Worm (Caenorhabditis elegans) whole organism, L1 larva: ENCODE measurements around the gene Y54E2A.9.

Source experiments
- C04F5.9 ChIP-seq: sonication (generic microtip); optimal IDR thresholded peaks from 2 replicates; lab custom pipeline; 2016; ENCODE audit warnings: missing genetic modification characterization, missing compliant biosample characterization
- C16A3.4 ChIP-seq: fragments of 150-350 bp; optimal IDR thresholded peaks from 2 replicates; lab custom pipeline; 2014; ENCODE audit warnings: missing biosample characterization, missing genetic modification characterization
- C34B4.2 ChIP-seq: sonication (generic microtip); optimal IDR thresholded peaks from 2 replicates; lab custom pipeline; 2017; ENCODE audit warnings: mild to moderate bottlenecking, missing genetic modification characterization, missing compliant biosample characterization
- F16B12.6 ChIP-seq: fragments of 150-350 bp; optimal IDR thresholded peaks from 2 replicates; lab custom pipeline; 2014; ENCODE audit warnings: missing biosample characterization, missing genetic modification characterization
- Y116A8C.19 ChIP-seq: sonication (generic microtip); optimal IDR thresholded peaks from 2 replicates; lab custom pipeline; 2016; ENCODE audit warnings: missing compliant biosample characterization, missing genetic modification characterization, borderline replicate concordance
- aly-2 ChIP-seq: fragments of 150-350 bp; optimal IDR thresholded peaks from 2 replicates; lab custom pipeline; 2014; ENCODE audit warnings: missing biosample characterization, missing genetic modification characterization
- blmp-1 ChIP-seq: fragments of 150-350 bp; optimal IDR thresholded peaks from 2 replicates; lab custom pipeline; 2014; ENCODE audit warnings: missing biosample characterization, missing genetic modification characterization
- ceh-63 ChIP-seq: fragments of 200-800 bp; sonication (Bioruptor generic); optimal IDR thresholded peaks from 2 replicates; lab custom pipeline; 2018; ENCODE audit warnings: mild to moderate bottlenecking, missing genetic modification characterization, missing compliant biosample characterization
- ceh-88 ChIP-seq: fragments of 200-800 bp; sonication (Bioruptor generic); IDR thresholded peaks from 2 replicates; pipeline ENCODE4 v1.3.6; 2022; ENCODE audit warnings: missing genetic modification characterization, missing compliant biosample characterization
- dpl-1 ChIP-seq, 3 experiments: fragments of 150-350 bp in 2 of 3; sonication (generic microtip) in 1 of 3; optimal IDR thresholded peaks; 2 replicates each; lab custom pipeline; 2014 to 2017; ENCODE audit warnings: missing biosample characterization in 3 of 3, missing genetic modification characterization in 3 of 3, missing genetic modification reagents in 3 of 3
- dsc-1 ChIP-seq: sonication (generic microtip); optimal IDR thresholded peaks from 2 replicates; lab custom pipeline; 2016; ENCODE audit warnings: mild to moderate bottlenecking, missing genetic modification characterization, missing compliant biosample characterization
- egl-13 ChIP-seq: sonication (generic microtip); optimal IDR thresholded peaks from 2 replicates; lab custom pipeline; 2016; ENCODE audit warnings: missing genotype, missing genetic modification reagents, missing genetic modification characterization, missing compliant biosample characterization
- elt-2 ChIP-seq: sonication (generic microtip); optimal IDR thresholded peaks from 2 replicates; lab custom pipeline; 2016; ENCODE audit warnings: missing genetic modification characterization, mild to moderate bottlenecking, inconsistent platforms, missing compliant biosample characterization, missing genetic modification reagents
- elt-3 ChIP-seq, 6 experiments: fragments of 150-350 bp in 1 of 6; sonication (generic microtip); optimal IDR thresholded peaks; 2 replicates each; lab custom pipeline; 2017 to 2018; ENCODE audit warnings: missing biosample characterization in 6 of 6, missing genetic modification characterization in 6 of 6, inconsistent platforms in 1 of 6
- ets-5 ChIP-seq: fragments of 200-800 bp; sonication (Bioruptor generic); IDR thresholded peaks from 2 replicates; pipeline ENCODE4 v1.3.6; 2022; ENCODE audit warnings: missing genetic modification characterization, missing compliant biosample characterization
- fkh-8 ChIP-seq: sonication (generic microtip); optimal IDR thresholded peaks from 2 replicates; lab custom pipeline; 2016; ENCODE audit warnings: mild to moderate bottlenecking, missing genetic modification characterization, missing compliant biosample characterization
- fos-1 ChIP-seq: fragments of 150-350 bp; optimal IDR thresholded peaks from 2 replicates; lab custom pipeline; 2014; ENCODE audit warnings: missing biosample characterization, missing genetic modification characterization
- hlh-4 ChIP-seq: sonication (generic microtip); optimal IDR thresholded peaks from 2 replicates; lab custom pipeline; 2016; ENCODE audit warnings: mild to moderate bottlenecking, missing genetic modification characterization, missing compliant biosample characterization
- irx-1 ChIP-seq: sonication (generic microtip); optimal IDR thresholded peaks from 2 replicates; lab custom pipeline; 2016; ENCODE audit warnings: missing genetic modification characterization, missing compliant biosample characterization
- isw-1 ChIP-seq: fragments of 200-800 bp; sonication (Bioruptor generic); IDR thresholded peaks from 2 replicates; pipeline ENCODE4 v1.3.6; 2022; ENCODE audit warnings: missing genetic modification characterization, missing compliant biosample characterization
- lin-13 ChIP-seq: fragments of 150-350 bp; optimal IDR thresholded peaks from 2 replicates; lab custom pipeline; 2014; ENCODE audit warnings: missing biosample characterization, missing genetic modification reagents, missing genetic modification characterization
- lin-14 ChIP-seq: fragments of 200-800 bp; sonication (Bioruptor generic); optimal IDR thresholded peaks from 2 replicates; lab custom pipeline; 2018; ENCODE audit warnings: mild to moderate bottlenecking, missing genetic modification characterization, moderate library complexity, missing compliant biosample characterization
- lin-15B ChIP-seq: fragments of 150-350 bp; sonication (generic microtip); optimal IDR thresholded peaks from 3 replicates; lab custom pipeline; 2014; ENCODE audit warnings: missing biosample characterization, missing genetic modification characterization
- lin-35 ChIP-seq, 2 experiments: fragments of 150-350 bp; optimal IDR thresholded peaks; 2 replicates each; lab custom pipeline; 2014; ENCODE audit warnings: missing biosample characterization in 2 of 2, missing genetic modification characterization in 2 of 2, missing genetic modification reagents in 2 of 2
- lin-39 ChIP-seq: fragments of 150-350 bp; optimal IDR thresholded peaks from 2 replicates; lab custom pipeline; 2014; ENCODE audit warnings: missing biosample characterization, missing genetic modification reagents, missing genetic modification characterization
- lir-3 ChIP-seq: sonication (generic microtip); optimal IDR thresholded peaks from 2 replicates; lab custom pipeline; 2016; ENCODE audit warnings: mild to moderate bottlenecking, missing genetic modification characterization, moderate library complexity, missing compliant biosample characterization; ENCODE audit not compliant: poor library complexity
- mab-9 ChIP-seq: fragments of 200-800 bp; sonication (Bioruptor generic); IDR thresholded peaks from 2 replicates; pipeline ENCODE4 v1.3.6; 2022; ENCODE audit warnings: missing genetic modification reagents, missing genetic modification characterization, missing compliant biosample characterization
- mdl-1 ChIP-seq, 2 experiments: fragments of 150-350 bp; optimal IDR thresholded peaks; 2 replicates each; lab custom pipeline; 2014 to 2017; ENCODE audit warnings: missing biosample characterization in 2 of 2, missing genetic modification characterization in 2 of 2, inconsistent platforms in 1 of 2
- mef-2 ChIP-seq: fragments of 150-350 bp; optimal IDR thresholded peaks from 2 replicates; lab custom pipeline; 2014; ENCODE audit warnings: missing biosample characterization, missing genetic modification characterization
- mep-1 ChIP-seq: fragments of 150-350 bp; optimal IDR thresholded peaks from 2 replicates; lab custom pipeline; 2014; ENCODE audit warnings: missing biosample characterization, missing genetic modification characterization
- nhr-12 ChIP-seq: sonication (generic microtip); optimal IDR thresholded peaks from 2 replicates; lab custom pipeline; 2017; ENCODE audit warnings: missing biosample characterization, missing genetic modification characterization
- nhr-19 ChIP-seq: fragments of 200-800 bp; sonication (Bioruptor generic); conservative IDR thresholded peaks from 2 replicates; pipeline ENCODE4 v1.3.6; 2022; ENCODE audit warnings: missing genetic modification characterization, missing compliant biosample characterization
- nhr-20 ChIP-seq: sonication (generic microtip); optimal IDR thresholded peaks from 2 replicates; lab custom pipeline; 2016; ENCODE audit warnings: mild to moderate bottlenecking, missing genetic modification characterization, missing compliant biosample characterization
- nhr-237 ChIP-seq: fragments of 150-350 bp; optimal IDR thresholded peaks from 2 replicates; lab custom pipeline; 2014; ENCODE audit warnings: missing biosample characterization, missing genetic modification characterization
- nhr-28 ChIP-seq: fragments of 150-350 bp; optimal IDR thresholded peaks from 2 replicates; lab custom pipeline; 2014; ENCODE audit warnings: missing biosample characterization, missing genetic modification characterization
- nhr-47 ChIP-seq: sonication (generic microtip); optimal IDR thresholded peaks from 2 replicates; lab custom pipeline; 2016; ENCODE audit warnings: mild to moderate bottlenecking, missing genetic modification characterization, moderate library complexity, missing compliant biosample characterization
- nhr-71 ChIP-seq: sonication (generic microtip); optimal IDR thresholded peaks from 2 replicates; lab custom pipeline; 2016; ENCODE audit warnings: mild to moderate bottlenecking, missing genetic modification characterization, moderate library complexity, missing compliant biosample characterization
- nhr-76 ChIP-seq: sonication (generic microtip); optimal IDR thresholded peaks from 2 replicates; lab custom pipeline; 2017; ENCODE audit warnings: missing biosample characterization, missing genetic modification characterization
- nhr-84 ChIP-seq: sonication (generic microtip); optimal IDR thresholded peaks from 2 replicates; lab custom pipeline; 2017; ENCODE audit warnings: missing biosample characterization, missing genetic modification characterization
- nhr-85 ChIP-seq: sonication (generic microtip); peaks from one replicate; lab custom pipeline; 2016; ENCODE audit warnings: missing genetic modification characterization, inconsistent platforms, missing compliant biosample characterization
- nhr-90 ChIP-seq: sonication (generic microtip); optimal IDR thresholded peaks from 2 replicates; lab custom pipeline; 2016; ENCODE audit warnings: mild to moderate bottlenecking, missing genetic modification characterization, missing compliant biosample characterization; ENCODE audit not compliant: poor library complexity
- pax-3 ChIP-seq: fragments of 200-800 bp; sonication (Bioruptor generic); optimal IDR thresholded peaks from 2 replicates; lab custom pipeline; 2018; ENCODE audit warnings: mild to moderate bottlenecking, missing genetic modification characterization, moderate library complexity, missing compliant biosample characterization
- rnt-1 ChIP-seq: sonication (generic microtip); optimal IDR thresholded peaks from 2 replicates; lab custom pipeline; 2016; ENCODE audit warnings: mild to moderate bottlenecking, missing genetic modification characterization, moderate library complexity, missing compliant biosample characterization
- sox-4 ChIP-seq: sonication (generic microtip); optimal IDR thresholded peaks from 2 replicates; lab custom pipeline; 2016; ENCODE audit warnings: missing genetic modification characterization, missing compliant biosample characterization
- sptf-1 ChIP-seq: fragments of 150-350 bp; optimal IDR thresholded peaks from 2 replicates; lab custom pipeline; 2014; ENCODE audit warnings: missing biosample characterization, missing genetic modification characterization
- sup-37 ChIP-seq: fragments of 200-800 bp; sonication (Bioruptor generic); optimal IDR thresholded peaks from 2 replicates; lab custom pipeline; 2018; ENCODE audit warnings: mild to moderate bottlenecking, missing genetic modification characterization, missing compliant biosample characterization
- swsn-7 ChIP-seq: sonication (generic microtip); optimal IDR thresholded peaks from 2 replicates; lab custom pipeline; 2016; ENCODE audit warnings: missing genetic modification characterization, missing compliant biosample characterization
- tbx-2 ChIP-seq: sonication (generic microtip); optimal IDR thresholded peaks from 2 replicates; lab custom pipeline; 2016; ENCODE audit warnings: missing genetic modification characterization, missing compliant biosample characterization
- unc-30 ChIP-seq: sonication (generic microtip); optimal IDR thresholded peaks from 2 replicates; lab custom pipeline; 2017; ENCODE audit warnings: missing biosample characterization, missing genetic modification characterization
- unc-62 ChIP-seq: fragments of 150-350 bp; optimal IDR thresholded peaks from 2 replicates; lab custom pipeline; 2014; ENCODE audit warnings: missing biosample characterization, missing genetic modification reagents, missing genetic modification characterization
- unc-98 ChIP-seq: fragments of 200-800 bp; sonication (Bioruptor generic); IDR thresholded peaks from 2 replicates; pipeline ENCODE4 v1.3.6; 2022; ENCODE audit warnings: missing genetic modification characterization, missing compliant biosample characterization
- zag-1 ChIP-seq: fragments of 150-350 bp; optimal IDR thresholded peaks from 2 replicates; lab custom pipeline; 2014; ENCODE audit warnings: missing biosample characterization, missing genetic modification characterization
- ztf-11 ChIP-seq, 2 experiments: sonication (generic microtip); optimal IDR thresholded peaks; 2 replicates each; lab custom pipeline; 2016 to 2017; ENCODE audit warnings: missing genetic modification characterization in 2 of 2, missing biosample characterization in 1 of 2, missing compliant biosample characterization in 1 of 2
- ztf-4 ChIP-seq: fragments of 150-350 bp; optimal IDR thresholded peaks from 2 replicates; lab custom pipeline; 2014; ENCODE audit warnings: missing biosample characterization, missing genetic modification characterization

Gene Y54E2A.9

ce11 chrII:14822419-14822818, 36.6 kb upstream of the Y54E2A.9 start:
- TF ChIP-seq aly-2 (tag; lab: Kevin White, UChicago) (no peak), zag-1 (tag; lab: Kevin White, UChicago) (no peak), mdl-1 (tag; optimal IDR thresholded peaks at IDR 0.05; lab: Kevin White, UChicago) (peak in 1 of 2 experiments; percentile 80), ets-5 (GFP tag; lab: Robert Waterston, UW) (no peak), nhr-84 (tag; lab: Kevin White, UChicago) (no peak), ztf-4 (peak; percentile 47), nhr-237 (peak; percentile 43), C34B4.2 (tag; lab: Kevin White, UChicago) (no peak), nhr-20 (tag; lab: Kevin White, UChicago) (peak; percentile 96), nhr-90 (tag; lab: Kevin White, UChicago) (peak; percentile 93), dpl-1 (GFP tag; optimal IDR thresholded peaks at IDR 0.05; lab: Kevin White, UChicago) (peak; percentile 43 to 64 (median 46)), elt-3 (tag; optimal IDR thresholded peaks at IDR 0.05; lab: Kevin White, UChicago) (peak in 2 of 6 experiments; percentile 34 to 81), sptf-1 (no peak), egl-13 (tag; lab: Kevin White, UChicago) (no peak), unc-62 (GFP tag; lab: Kevin White, UChicago) (no peak), irx-1 (peak; percentile 57), lir-3 (tag; lab: Kevin White, UChicago) (peak; percentile 73), lin-14 (GFP tag; lab: Kevin White, UChicago) (peak; percentile 91), nhr-19 (GFP tag; lab: Robert Waterston, UW) (peak; percentile 70), lin-39 (no peak), nhr-28 (tag; lab: Kevin White, UChicago) (peak; percentile 35), C04F5.9 (tag; lab: Kevin White, UChicago) (peak; percentile 20), isw-1 (GFP tag; lab: Robert Waterston, UW) (no peak), mep-1 (tag; lab: Kevin White, UChicago) (peak; percentile 73), unc-30 (tag; lab: Kevin White, UChicago) (no peak), fkh-8 (tag; lab: Kevin White, UChicago) (no peak), Y116A8C.19 (tag; lab: Kevin White, UChicago) (no peak), blmp-1 (peak; percentile 84), F16B12.6 (tag; lab: Kevin White, UChicago) (no peak), nhr-12 (tag; lab: Kevin White, UChicago) (no peak), fos-1 (tag; lab: Kevin White, UChicago) (peak; percentile 62), nhr-76 (tag; lab: Kevin White, UChicago) (no peak), swsn-7 (peak; percentile 69), tbx-2 (peak; percentile 78), lin-15B (tag; lab: Kevin White, UChicago) (no peak), nhr-85 (tag; lab: Kevin White, UChicago) (peak; percentile 95), C16A3.4 (tag; lab: Kevin White, UChicago) (peak; percentile 62), hlh-4 (tag; lab: Kevin White, UChicago) (no peak), mab-9 (GFP tag; lab: Robert Waterston, UW) (no peak), ztf-11 (tag; optimal IDR thresholded peaks at IDR 0.05; lab: Kevin White, UChicago) (no peak), elt-2 (peak; percentile 74), ceh-88 (0 out of 2 replicates have a peak, but pooled peaks have one; percentile 10), unc-98 (no peak), dsc-1 (tag; lab: Kevin White, UChicago) (no peak), lin-13 (GFP tag; lab: Kevin White, UChicago) (peak; percentile 61), pax-3 (tag; lab: Kevin White, UChicago) (no peak), ceh-63 (no peak), mef-2 (no peak), rnt-1 (tag; lab: Kevin White, UChicago) (peak; percentile 54), nhr-47 (tag; lab: Kevin White, UChicago) (peak; percentile 67), lin-35 (GFP tag; optimal IDR thresholded peaks at IDR 0.05; lab: Kevin White, UChicago) (peak; percentile 56 to 88), nhr-71 (peak; percentile 86), sox-4 (tag; lab: Kevin White, UChicago) (no peak), sup-37 (GFP tag; lab: Kevin White, UChicago) (peak; percentile 35)
